Worm (Caenorhabditis elegans): ENCODE data around the gene C50A2.3.
"Not testable (repeated sequence)": the region's sequence is repeated elsewhere in the genome, so short reads cannot be mapped to it uniquely, and the experiment has no call there.

ce11 chrIV:1182292-1182691, 24.5 kb upstream of the C50A2.3 start, which contains the start of gene rmif-2:
- not testable (repeated sequence) for TF ChIP-seq ets-4 (GFP tag; optimal IDR thresholded peaks at IDR 0.05); lir-1 (GFP tag; conservative IDR thresholded peaks at IDR 0.05)
